Worm (Caenorhabditis elegans) whole organism, early embryonic: Measurements from ENCODE around the gene fbxa-128.

Experiments used
- aly-1 ChIP-seq: sonication (generic microtip); optimal IDR thresholded peaks from 2 replicates; lab custom pipeline; 2016; ENCODE audit warnings: missing genetic modification characterization, missing compliant biosample characterization
- ceh-36 ChIP-seq: sonication (generic microtip); optimal IDR thresholded peaks from 2 replicates; lab custom pipeline; 2016; ENCODE audit warnings: missing genetic modification characterization, inconsistent platforms, missing compliant biosample characterization
- ets-7 ChIP-seq: sonication (generic microtip); optimal IDR thresholded peaks from 2 replicates; lab custom pipeline; 2016; ENCODE audit warnings: missing genotype, missing genetic modification characterization, missing compliant biosample characterization
- sea-1 ChIP-seq: fragments of 200-800 bp; sonication (Bioruptor generic); conservative IDR thresholded peaks from 2 replicates; pipeline ENCODE4 v1.3.6; 2022; ENCODE audit warnings: missing genetic modification characterization, missing compliant biosample characterization
- tbx-37 ChIP-seq: fragments of 200-800 bp; sonication (Bioruptor generic); conservative IDR thresholded peaks from 2 replicates; pipeline ENCODE4 v1.3.6; 2022; ENCODE audit warnings: missing genetic modification reagents, missing genetic modification characterization, missing compliant biosample characterization

- TF ChIP-seq aly-1 (tag; lab: Kevin White, UChicago) (no peak), sea-1 (GFP tag; lab: Robert Waterston, UW) (no peak), tbx-37 (GFP tag; lab: Robert Waterston, UW) (no peak), ceh-36 (no peak), ets-7 (no peak)
Observed at ce11 chrIII:11175642-11176217, 36.8 kb upstream of the fbxa-128 start.
